Fruit fly (Drosophila melanogaster): ENCODE data around the gene ATPsynO.

ATPsynO gene

dm6 chr3R:15293005-15293877, 27.9 kb downstream of the ATPsynO start:
- TF ChIP-seq ttk (optimal IDR thresholded peaks at IDR 0.05) = no peak
- no peak for TF ChIP-seq h (optimal IDR thresholded peaks at IDR 0.05)
- TF ChIP-seq Myc (optimal IDR thresholded peaks at IDR 0.05) = no peak

DNA sequence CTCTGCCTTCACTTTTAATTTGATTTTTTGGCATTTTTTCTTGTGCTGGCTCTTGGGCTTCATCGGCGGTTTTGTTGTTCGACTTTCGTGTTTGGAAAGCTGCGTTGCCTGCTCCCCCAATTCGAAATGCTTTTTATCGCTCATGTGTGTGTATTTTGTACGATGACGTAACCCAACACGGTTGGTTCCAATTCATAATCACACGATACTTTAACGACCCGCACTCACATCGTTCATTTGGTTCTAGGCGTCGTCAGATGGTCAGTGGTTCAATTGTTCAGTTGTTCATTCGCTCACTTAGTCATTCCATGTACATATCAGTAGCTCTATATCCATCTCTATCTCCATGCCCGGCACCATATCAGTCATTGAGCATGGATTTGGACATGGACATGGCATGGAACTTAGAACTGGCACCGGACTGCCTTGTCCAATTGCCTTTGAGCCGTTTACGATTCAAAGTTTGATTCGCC, 28.5 kb downstream of the ATPsynO start:
- TF ChIP-seq h (optimal IDR thresholded peaks at IDR 0.05) = no peak
- no peak for TF ChIP-seq Sin3A (optimal IDR thresholded peaks at IDR 0.05)
- no peak for TF ChIP-seq Myc (optimal IDR thresholded peaks at IDR 0.05)
- TF ChIP-seq ttk (optimal IDR thresholded peaks at IDR 0.05) = no peak
- TF ChIP-seq insv (optimal IDR thresholded peaks at IDR 0.05) = no peak
- TF ChIP-seq psq (optimal IDR thresholded peaks at IDR 0.05) = no peak

DNA sequence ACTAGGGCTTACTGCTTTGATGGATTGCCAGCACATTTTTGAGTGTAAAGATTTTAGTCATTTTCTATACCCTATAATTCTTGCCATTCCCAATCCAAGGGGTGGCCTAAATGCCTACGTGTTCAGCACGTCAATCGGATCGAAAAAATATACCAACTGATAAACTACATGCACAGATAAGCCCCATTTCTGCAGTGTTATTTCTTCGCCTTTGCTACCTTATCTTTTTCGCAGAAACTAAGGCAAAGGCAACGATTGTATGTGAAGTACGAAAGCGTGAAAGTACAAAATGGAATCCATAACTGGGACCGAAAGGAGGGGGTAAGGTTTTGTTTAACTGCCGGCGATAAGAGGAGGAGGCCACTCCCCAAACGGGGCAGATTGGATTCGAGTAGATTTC, 32.5 kb downstream of the ATPsynO start:
- no peak for TF ChIP-seq h (optimal IDR thresholded peaks at IDR 0.05)
- TF ChIP-seq Sin3A (optimal IDR thresholded peaks at IDR 0.05) = no peak
- TF ChIP-seq Myc (optimal IDR thresholded peaks at IDR 0.05) = no peak
- no peak for TF ChIP-seq ttk (optimal IDR thresholded peaks at IDR 0.05)
- TF ChIP-seq psq (optimal IDR thresholded peaks at IDR 0.05) = no peak
- no peak for TF ChIP-seq insv (optimal IDR thresholded peaks at IDR 0.05)

dm6 chr3R:15305246-15305645, 39.9 kb downstream of the ATPsynO start:
- no peak for TF ChIP-seq insv (optimal IDR thresholded peaks at IDR 0.05)
- no peak for TF ChIP-seq psq (optimal IDR thresholded peaks at IDR 0.05)
- TF ChIP-seq ttk (optimal IDR thresholded peaks at IDR 0.05) = no peak
- TF ChIP-seq Myc (optimal IDR thresholded peaks at IDR 0.05) = no peak
- TF ChIP-seq h (optimal IDR thresholded peaks at IDR 0.05) = no peak
- TF ChIP-seq Sin3A (optimal IDR thresholded peaks at IDR 0.05) = no peak

dm6 chr3R:15309924-15310323, 44.5 kb downstream of the ATPsynO start, which contains the start of gene Tm2:
Tm2 (plus strand) TSS chr3R:15310193.
- TF ChIP-seq psq (optimal IDR thresholded peaks at IDR 0.05) = no peak
- no peak for TF ChIP-seq Myc (optimal IDR thresholded peaks at IDR 0.05)
- TF ChIP-seq Sin3A (optimal IDR thresholded peaks at IDR 0.05) = no peak
- no peak for TF ChIP-seq ttk (optimal IDR thresholded peaks at IDR 0.05)
- TF ChIP-seq insv (optimal IDR thresholded peaks at IDR 0.05) = no peak
- no peak for TF ChIP-seq h (optimal IDR thresholded peaks at IDR 0.05)

dm6 chr3R:15310695-15311094, 45.3 kb downstream of the ATPsynO start:
- no peak for TF ChIP-seq insv (optimal IDR thresholded peaks at IDR 0.05)
- TF ChIP-seq ttk (optimal IDR thresholded peaks at IDR 0.05) = no peak
- no peak for TF ChIP-seq psq (optimal IDR thresholded peaks at IDR 0.05)
- no peak for TF ChIP-seq Myc (optimal IDR thresholded peaks at IDR 0.05)
- TF ChIP-seq h (optimal IDR thresholded peaks at IDR 0.05) = no peak
- no peak for TF ChIP-seq Sin3A (optimal IDR thresholded peaks at IDR 0.05)

dm6 chr3R:15313836-15314235, 48.4 kb downstream of the ATPsynO start:
- TF ChIP-seq insv (optimal IDR thresholded peaks at IDR 0.05) (no peak), psq (optimal IDR thresholded peaks at IDR 0.05) (no peak), ttk (optimal IDR thresholded peaks at IDR 0.05) (no peak), h (optimal IDR thresholded peaks at IDR 0.05) (no peak), Sin3A (optimal IDR thresholded peaks at IDR 0.05) (no peak), Myc (optimal IDR thresholded peaks at IDR 0.05) (no peak)

Measured in Kc167 (cell line).